Fruit fly (Drosophila melanogaster) whole organism, wandering third instar larva: ENCODE data around the gene CG12056.

Experiments
- Hr78 ChIP-seq: fragments of >200 bp; optimal IDR thresholded peaks from 2 replicates; lab custom pipeline; 2017; ENCODE audit warnings: missing biosample characterization, missing genetic modification characterization
- Jra ChIP-seq: sonication (Bioruptor generic); optimal IDR thresholded peaks from 2 replicates; lab custom pipeline; 2016; ENCODE audit warnings: missing biosample characterization, missing genetic modification characterization
- OdsH ChIP-seq: fragments of 200-800 bp; sonication (Bioruptor generic); optimal IDR thresholded peaks from 2 replicates; lab custom pipeline; 2016; ENCODE audit warnings: missing biosample characterization, mild to moderate bottlenecking, missing genetic modification characterization
- Rel ChIP-seq, 2 experiments: fragments of 200-800 bp; sonication (Bioruptor generic) in 1 of 2; optimal IDR thresholded peaks; 2 replicates in 1 of 2; 3 replicates in 1 of 2; lab custom pipeline; 2016 to 2019; ENCODE audit warnings: mild to moderate bottlenecking in 2 of 2, missing biosample characterization in 2 of 2, missing genetic modification characterization in 2 of 2, moderate library complexity in 1 of 2
- fru ChIP-seq: fragments of 200-800 bp; sonication (Bioruptor generic); optimal IDR thresholded peaks from 3 replicates; lab custom pipeline; 2016; ENCODE audit warnings: missing biosample characterization, mild to moderate bottlenecking, missing genetic modification characterization
- h ChIP-seq: fragments of 200-800 bp; sonication (Bioruptor generic); optimal IDR thresholded peaks from 3 replicates; lab custom pipeline; 2016; ENCODE audit warnings: missing biosample characterization, mild to moderate bottlenecking, missing genetic modification characterization
- jim ChIP-seq: fragments of 175-275, 200-325 bp; sonication (Bioruptor generic); optimal IDR thresholded peaks from 2 replicates; lab custom pipeline; 2016; ENCODE audit warnings: missing biosample characterization, mild to moderate bottlenecking, missing genetic modification characterization
- pan ChIP-seq: fragments of >200 bp; optimal IDR thresholded peaks from 2 replicates; lab custom pipeline; 2017
- psq ChIP-seq: fragments of 200-800 bp; sonication (Bioruptor generic); optimal IDR thresholded peaks from 3 replicates; lab custom pipeline; 2017; ENCODE audit warnings: missing biosample characterization, mild to moderate bottlenecking, missing genetic modification characterization, moderate library complexity
- sv ChIP-seq: fragments of 200-800 bp; sonication (Bioruptor generic); optimal IDR thresholded peaks from 3 replicates; lab custom pipeline; 2016; ENCODE audit warnings: missing biosample characterization, missing genetic modification characterization

DNA sequence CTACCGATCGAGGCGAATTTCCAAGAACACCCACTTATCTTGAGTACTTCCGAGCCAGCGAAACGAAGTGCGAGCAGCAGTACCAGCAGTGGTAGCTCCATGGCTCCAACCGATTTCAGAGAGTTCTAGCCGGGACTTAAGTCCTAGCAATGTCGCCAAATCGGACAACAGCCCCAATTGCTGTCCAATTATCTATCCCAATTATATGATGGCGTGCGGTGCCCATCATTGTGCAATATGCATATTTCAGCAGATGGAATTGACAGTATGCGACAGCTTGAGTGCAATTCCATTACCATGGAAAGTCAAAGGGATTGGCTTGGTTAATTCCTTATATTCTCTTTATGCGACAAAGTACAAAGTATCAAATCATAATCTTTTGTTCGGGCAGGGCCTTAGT lies 44.0 kb downstream of the CG12056 start, which contains the start of gene Ir8a:
- TF ChIP-seq Rel (GFP tag; optimal IDR thresholded peaks at IDR 0.05; lab: Kevin White, UChicago) (no peak), Rel (tag; optimal IDR thresholded peaks at IDR 0.05; lab: Kevin White, UChicago) (no peak), fru (no peak), pan (no peak), jim (GFP tag; lab: Kevin White, UChicago) (no peak), sv (GFP tag; lab: Kevin White, UChicago) (no peak), OdsH (GFP tag; lab: Kevin White, UChicago) (no peak), Hr78 (GFP tag; lab: Kevin White, UChicago) (no peak), psq (GFP tag; lab: Kevin White, UChicago) (no peak), Jra (no peak), h (GFP tag; lab: Kevin White, UChicago) (no peak)
